Worm (Caenorhabditis elegans): ENCODE results near the gene hel-1.

hel-1 gene

DNA sequence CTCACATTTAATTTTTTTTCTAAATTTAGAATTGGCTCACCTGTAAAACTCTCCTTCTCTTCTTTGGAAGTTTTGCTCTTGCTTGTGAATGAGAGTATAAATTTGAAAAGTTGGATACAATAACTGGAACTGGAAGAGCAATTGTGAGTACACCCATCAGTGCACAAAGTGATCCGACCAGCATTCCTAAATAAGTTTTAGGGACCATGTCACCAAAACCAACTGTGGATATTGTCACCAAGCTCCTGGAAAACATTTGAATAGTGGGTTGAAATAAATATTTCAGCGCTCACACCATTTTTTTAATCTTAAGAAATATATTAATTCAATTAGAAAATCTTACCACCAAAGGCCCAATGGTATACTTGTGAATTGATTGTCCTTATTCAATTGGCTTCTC is 20.4 kb downstream of the hel-1 start:
- no peak for TF ChIP-seq sma-9 (GFP tag; optimal IDR thresholded peaks at IDR 0.05)
- no peak for TF ChIP-seq sma-9 (tag; optimal IDR thresholded peaks at IDR 0.05)
- no peak for TF ChIP-seq mab-5 (tag; optimal IDR thresholded peaks at IDR 0.05)
- no peak for TF ChIP-seq R02D3.7 (tag; optimal IDR thresholded peaks at IDR 0.05)
- TF ChIP-seq lsy-2 (tag; optimal IDR thresholded peaks at IDR 0.05): no peak
- TF ChIP-seq aly-2 (tag; optimal IDR thresholded peaks at IDR 0.05): no peak
- TF ChIP-seq Y55F3AM.14 (GFP tag; optimal IDR thresholded peaks at IDR 0.05): no peak
- no peak for TF ChIP-seq F13H6.1 (tag; optimal IDR thresholded peaks at IDR 0.05)
- TF ChIP-seq unc-39 (tag; optimal IDR thresholded peaks at IDR 0.05): no peak
- TF ChIP-seq crh-2 (tag; optimal IDR thresholded peaks at IDR 0.05): no peak
- no peak for TF ChIP-seq gmeb-1 (tag; optimal IDR thresholded peaks at IDR 0.05)
- no peak for TF ChIP-seq peb-1 (tag; optimal IDR thresholded peaks at IDR 0.05)
- no peak for TF ChIP-seq zag-1 (tag; optimal IDR thresholded peaks at IDR 0.05)
- no peak for TF ChIP-seq snpc-4 (tag; optimal IDR thresholded peaks at IDR 0.05)
- TF ChIP-seq fos-1 (tag; optimal IDR thresholded peaks at IDR 0.05): no peak

DNA sequence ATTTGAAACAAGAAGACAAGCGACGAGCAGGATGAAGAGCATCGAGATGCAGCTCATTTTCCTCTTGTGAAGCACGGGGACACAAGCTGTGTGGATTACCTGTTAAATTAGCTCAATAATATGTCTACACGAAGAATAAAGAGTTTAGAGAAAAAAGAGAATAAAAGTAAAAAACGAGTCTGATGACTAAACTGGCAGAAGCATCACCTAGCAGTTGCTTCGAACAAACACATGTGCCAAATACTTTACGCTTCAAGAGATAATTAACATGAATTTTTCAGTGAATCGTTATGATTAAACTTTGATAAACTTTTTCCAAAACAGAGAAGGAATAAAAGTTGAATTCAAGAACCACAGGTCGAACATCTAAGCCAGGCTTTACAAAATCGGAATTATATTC is 33.4 kb downstream of the hel-1 start, which contains the start of gene nlp-55:
Gene nlp-55 (minus strand): TSS at position 101 of the 400 bp plus-strand sequence.
- TF ChIP-seq F13H6.1 (tag; optimal IDR thresholded peaks at IDR 0.05) (no peak), lin-11 (tag; optimal IDR thresholded peaks at IDR 0.05) (no peak), lin-39 (tag; optimal IDR thresholded peaks at IDR 0.05) (no peak), Y55F3AM.14 (GFP tag; optimal IDR thresholded peaks at IDR 0.05) (no peak), nhr-237 (tag; optimal IDR thresholded peaks at IDR 0.05) (no peak), aly-2 (tag; optimal IDR thresholded peaks at IDR 0.05) (no peak), ceh-82 (tag; optimal IDR thresholded peaks at IDR 0.05) (no peak), zag-1 (tag; optimal IDR thresholded peaks at IDR 0.05) (no peak), unc-39 (tag; optimal IDR thresholded peaks at IDR 0.05) (no peak), nhr-23 (tag; optimal IDR thresholded peaks at IDR 0.05) (no peak), blmp-1 (tag; optimal IDR thresholded peaks at IDR 0.05; ENCODE audit: insufficient read depth) (no peak), ceh-16 (tag; optimal IDR thresholded peaks at IDR 0.05) (no peak), sem-4 (tag; optimal IDR thresholded peaks at IDR 0.05) (no peak), ztf-11 (tag; optimal IDR thresholded peaks at IDR 0.05) (no peak), sma-3 (GFP tag; optimal IDR thresholded peaks at IDR 0.05) (no peak), gmeb-1 (tag; optimal IDR thresholded peaks at IDR 0.05) (no peak), nhr-25 (tag; optimal IDR thresholded peaks at IDR 0.05) (no peak), elt-1 (tag; optimal IDR thresholded peaks at IDR 0.05) (no peak), lsy-2 (tag; optimal IDR thresholded peaks at IDR 0.05) (no peak)

DNA sequence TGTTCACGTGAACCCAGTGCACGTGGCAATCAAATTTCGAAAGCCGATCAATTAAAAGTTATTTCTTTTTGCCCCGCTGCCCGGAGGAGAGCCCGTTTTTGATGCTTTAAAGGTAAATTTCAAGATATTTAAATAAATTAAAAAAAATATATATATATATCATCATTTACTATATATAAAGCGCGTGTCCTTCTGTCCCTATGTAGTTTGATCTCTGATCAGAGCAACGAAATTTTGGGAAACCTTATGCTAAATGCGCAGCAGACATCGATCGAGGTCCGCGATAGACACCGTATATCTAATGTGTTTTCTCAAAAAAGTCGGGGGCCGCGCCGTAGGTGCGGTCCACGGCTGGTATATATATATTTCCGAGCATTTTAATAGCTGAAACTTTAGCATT is 42.8 kb downstream of the hel-1 start:
- TF ChIP-seq ama-1 (optimal IDR thresholded peaks at IDR 0.05): peak; percentile 42

- no peak for TF ChIP-seq egl-27 (tag; optimal IDR thresholded peaks at IDR 0.05)
- no peak for TF ChIP-seq nhr-11 (tag; optimal IDR thresholded peaks at IDR 0.05)
- TF ChIP-seq F13H6.1 (tag; optimal IDR thresholded peaks at IDR 0.05): no peak
- no peak for TF ChIP-seq mdl-1 (tag; optimal IDR thresholded peaks at IDR 0.05)
- TF ChIP-seq unc-39 (tag; optimal IDR thresholded peaks at IDR 0.05): no peak
- no peak for TF ChIP-seq nhr-6 (tag; optimal IDR thresholded peaks at IDR 0.05)
- TF ChIP-seq nhr-77 (tag; optimal IDR thresholded peaks at IDR 0.05): no peak
- TF ChIP-seq nhr-25 (tag; optimal IDR thresholded peaks at IDR 0.05): no peak
- TF ChIP-seq sma-3 (GFP tag; optimal IDR thresholded peaks at IDR 0.05): no peak
- no peak for TF ChIP-seq fos-1 (tag; optimal IDR thresholded peaks at IDR 0.05)
- TF ChIP-seq snpc-4 (tag; optimal IDR thresholded peaks at IDR 0.05): no peak
- peak in 1 of 2 experiments; percentile 73 for TF ChIP-seq lsy-2 (tag; optimal IDR thresholded peaks at IDR 0.05)
- peak; percentile 0 for TF ChIP-seq gmeb-1 (tag; optimal IDR thresholded peaks at IDR 0.05)
- no peak for TF ChIP-seq mbf-1 (tag; optimal IDR thresholded peaks at IDR 0.05)
- TF ChIP-seq nhr-129 (tag; optimal IDR thresholded peaks at IDR 0.05): no peak
- TF ChIP-seq ama-1 (optimal IDR thresholded peaks at IDR 0.05): no peak
- TF ChIP-seq sem-4 (tag; optimal IDR thresholded peaks at IDR 0.05): no peak
- peak; percentile 54 for TF ChIP-seq C34F6.9 (tag; optimal IDR thresholded peaks at IDR 0.05)
- TF ChIP-seq ZK546.5 (tag; optimal IDR thresholded peaks at IDR 0.05): no peak
- no peak for TF ChIP-seq lin-11 (tag; optimal IDR thresholded peaks at IDR 0.05)
- TF ChIP-seq ceh-16 (tag; optimal IDR thresholded peaks at IDR 0.05): no peak
- TF ChIP-seq nhr-10 (tag; optimal IDR thresholded peaks at IDR 0.05): no peak
- no peak for TF ChIP-seq Y55F3AM.14 (GFP tag; optimal IDR thresholded peaks at IDR 0.05)
- TF ChIP-seq lin-13 (GFP tag; optimal IDR thresholded peaks at IDR 0.05): peak; percentile 6
- no peak for TF ChIP-seq nhr-21 (tag; optimal IDR thresholded peaks at IDR 0.05)
- no peak for TF ChIP-seq ztf-1 (GFP tag; conservative IDR thresholded peaks at IDR 0.05)
- TF ChIP-seq ceh-82 (tag; optimal IDR thresholded peaks at IDR 0.05): no peak
- no peak for TF ChIP-seq unc-55 (GFP tag; optimal IDR thresholded peaks at IDR 0.05)
- no peak for TF ChIP-seq nhr-237 (tag; optimal IDR thresholded peaks at IDR 0.05)
- no peak for TF ChIP-seq peb-1 (tag; optimal IDR thresholded peaks at IDR 0.05)
- no peak for TF ChIP-seq crh-2 (tag; optimal IDR thresholded peaks at IDR 0.05)
- TF ChIP-seq elt-1 (tag; optimal IDR thresholded peaks at IDR 0.05): no peak
- no peak for TF ChIP-seq skn-1 (tag; optimal IDR thresholded peaks at IDR 0.05)
- TF ChIP-seq unc-62 (GFP tag; optimal IDR thresholded peaks at IDR 0.05): no peak
Observed at ce11 chrII:8283158-8283717, 45.4 kb downstream of the hel-1 start, which contains the start of the genes nst-1 and cct-4. Gene nst-1 (minus strand): TSS chrII:8283208. Gene cct-4 (plus strand): TSS chrII:8283667.
